Comparison of ENCODE assay signal across 1 fruit fly cellular context in genomic region chr3R:30912402-30912801, dm6.
TF ChIP-seq lines count a peak whose summit lies in the region.

Gene Ptx1 (plus strand): TSS chr3R:30912754.

TF ChIP-seq in whole organism, embryonic, 481 proteins besides CTCF, POLR2A, EP300 and RAD21 (continued from another document and continues in another):
- TF ChIP-seq cwo (GFP tag; optimal IDR thresholded peaks at IDR 0.05; lab: Kevin White, UChicago) (peak; percentile 12), mirr (GFP tag; optimal IDR thresholded peaks at IDR 0.05; lab: Kevin White, UChicago) (no peak), fd96Cb (tag; optimal IDR thresholded peaks at IDR 0.05; lab: Kevin White, UChicago) (no peak), CG18476 (GFP tag; optimal IDR thresholded peaks at IDR 0.05; lab: Kevin White, UChicago) (no peak), pzg (GFP tag; optimal IDR thresholded peaks at IDR 0.05; lab: Kevin White, UChicago) (no peak), insv (GFP tag; optimal IDR thresholded peaks at IDR 0.05; lab: Kevin White, UChicago) (no peak), CG3065 (GFP tag; optimal IDR thresholded peaks at IDR 0.05; lab: Kevin White, UChicago) (no peak), Dek (tag; optimal IDR thresholded peaks at IDR 0.05; lab: Kevin White, UChicago) (no peak), pfk (GFP tag; optimal IDR thresholded peaks at IDR 0.05; lab: Kevin White, UChicago) (no peak), CG2129 (GFP tag; IDR thresholded peaks at IDR 0.05; lab: Robert Waterston, UW; ENCODE audit: partially characterized antibody) (no peak), tna (GFP tag; IDR thresholded peaks at IDR 0.05; lab: Robert Waterston, UW; ENCODE audit: partially characterized antibody) (peak; percentile 66), vnd (GFP tag; IDR thresholded peaks at IDR 0.05; lab: Robert Waterston, UW; ENCODE audit: partially characterized antibody) (peak; percentile 68), CG16813 (GFP tag; IDR thresholded peaks at IDR 0.05; lab: Robert Waterston, UW; ENCODE audit: partially characterized antibody) (peak; percentile 40; the same call in 1 of the 3 replicates), mld (GFP tag; IDR thresholded peaks at IDR 0.05; lab: Robert Waterston, UW; ENCODE audit: partially characterized antibody) (no peak; the same call in 2 of the 3 replicates), CG10274 (GFP tag; optimal IDR thresholded peaks at IDR 0.05; lab: Kevin White, UChicago) (no peak), Atf6 (GFP tag; IDR thresholded peaks at IDR 0.05; lab: Robert Waterston, UW) (0 out of 2 replicates have a peak, but pooled peaks have one; percentile 30), scrt (GFP tag; optimal IDR thresholded peaks at IDR 0.05; lab: Kevin White, UChicago) (no peak), CG18011 (GFP tag; optimal IDR thresholded peaks at IDR 0.05; lab: Kevin White, UChicago) (no peak), CG15479 (GFP tag; optimal IDR thresholded peaks at IDR 0.05; lab: Kevin White, UChicago) (peak; percentile 52), Hr51 (GFP tag; optimal IDR thresholded peaks at IDR 0.05; lab: Kevin White, UChicago) (no peak), chn (GFP tag; optimal IDR thresholded peaks at IDR 0.05; lab: Kevin White, UChicago) (peak; percentile 46), Usf (GFP tag; optimal IDR thresholded peaks at IDR 0.05; lab: Kevin White, UChicago) (no peak), Meics (GFP tag; optimal IDR thresholded peaks at IDR 0.05; lab: Kevin White, UChicago) (no peak), ewg (GFP tag; optimal IDR thresholded peaks at IDR 0.05; lab: Kevin White, UChicago) (peak; percentile 89), nerfin-1 (tag; optimal IDR thresholded peaks at IDR 0.05; lab: Kevin White, UChicago) (peak; percentile 83), btn (GFP tag; optimal IDR thresholded peaks at IDR 0.05; lab: Kevin White, UChicago) (no peak), sisA (GFP tag; IDR thresholded peaks at IDR 0.05; lab: Robert Waterston, UW) (no peak), CG6272 (GFP tag; IDR thresholded peaks at IDR 0.05; lab: Robert Waterston, UW) (no peak; the same call in 1 of the 2 replicates), sima (GFP tag; optimal IDR thresholded peaks at IDR 0.05; lab: Kevin White, UChicago) (no peak), chinmo (GFP tag; IDR thresholded peaks at IDR 0.05; lab: Robert Waterston, UW; ENCODE audit: partially characterized antibody) (peak; percentile 92), ham (GFP tag; IDR thresholded peaks at IDR 0.05; lab: Robert Waterston, UW) (no peak), CG18599 (GFP tag; optimal IDR thresholded peaks at IDR 0.05; lab: Kevin White, UChicago) (peak; percentile 20), CG15073 (GFP tag; optimal IDR thresholded peaks at IDR 0.05; lab: Kevin White, UChicago) (no peak), NfI (GFP tag; optimal IDR thresholded peaks at IDR 0.05; lab: Kevin White, UChicago) (no peak), CG31441 (GFP tag; IDR thresholded peaks at IDR 0.05; lab: Robert Waterston, UW) (no peak), Tbp (GFP tag; optimal IDR thresholded peaks at IDR 0.05; lab: Kevin White, UChicago) (no peak), E2f1 (GFP tag; IDR thresholded peaks at IDR 0.05; lab: Robert Waterston, UW) (no peak), CG10321 (GFP tag; IDR thresholded peaks at IDR 0.05; lab: Robert Waterston, UW) (peak; percentile 98), Dad (GFP tag; optimal IDR thresholded peaks at IDR 0.05; lab: Kevin White, UChicago) (no peak), caup (GFP tag; optimal IDR thresholded peaks at IDR 0.05; lab: Kevin White, UChicago; ENCODE audit: severe bottlenecking) (no peak), dmrt11E (tag; optimal IDR thresholded peaks at IDR 0.05; lab: Kevin White, UChicago) (no peak), zen2 (GFP tag; IDR thresholded peaks at IDR 0.05; lab: Robert Waterston, UW; ENCODE audit: partially characterized antibody) (0 out of 3 replicates have a peak, but pooled peaks have one; percentile 57), Side (GFP tag; optimal IDR thresholded peaks at IDR 0.05; lab: Kevin White, UChicago) (peak; percentile 20), CG10366 (GFP tag; IDR thresholded peaks at IDR 0.05; lab: Robert Waterston, UW) (no peak), tup (GFP tag; optimal IDR thresholded peaks at IDR 0.05; lab: Kevin White, UChicago) (no peak), CG13424 (tag; optimal IDR thresholded peaks at IDR 0.05; lab: Kevin White, UChicago) (no peak), Ada2b (GFP tag; IDR thresholded peaks at IDR 0.05; lab: Robert Waterston, UW) (no peak), CG9876 (GFP tag; optimal IDR thresholded peaks at IDR 0.05; lab: Kevin White, UChicago) (peak; percentile 9), CG4328 (GFP tag; optimal IDR thresholded peaks at IDR 0.05; lab: Kevin White, UChicago) (no peak), oc (tag; optimal IDR thresholded peaks at IDR 0.05; lab: Kevin White, UChicago) (peak; percentile 72), Rx (GFP tag; IDR thresholded peaks at IDR 0.05; lab: Robert Waterston, UW) (no peak), CG32532 (GFP tag; IDR thresholded peaks at IDR 0.05; lab: Robert Waterston, UW) (peak; percentile 35; the same call in 1 of the 2 replicates), bigmax (GFP tag; optimal IDR thresholded peaks at IDR 0.05; lab: Kevin White, UChicago) (no peak), CG17186 (GFP tag; optimal IDR thresholded peaks at IDR 0.05; lab: Kevin White, UChicago) (no peak), Gsc (GFP tag; IDR thresholded peaks at IDR 0.05; lab: Robert Waterston, UW) (no peak), CG13123 (GFP tag; optimal IDR thresholded peaks at IDR 0.05; lab: Kevin White, UChicago) (no peak), Gug (GFP tag; IDR thresholded peaks at IDR 0.05; lab: Robert Waterston, UW) (no peak), ap (GFP tag; IDR thresholded peaks at IDR 0.05; lab: Robert Waterston, UW) (no peak), z (GFP tag; IDR thresholded peaks at IDR 0.05; lab: Robert Waterston, UW) (0 out of 3 replicates have a peak, but pooled peaks have one; percentile 47), Elba2 (GFP tag; optimal IDR thresholded peaks at IDR 0.05; lab: Kevin White, UChicago) (no peak), bsh (GFP tag; optimal IDR thresholded peaks at IDR 0.05; lab: Kevin White, UChicago) (no peak), slbo (GFP tag; IDR thresholded peaks at IDR 0.05; lab: Robert Waterston, UW) (peak; percentile 4; the same call in 1 of the 2 replicates), CG7372 (GFP tag; IDR thresholded peaks at IDR 0.05; lab: Robert Waterston, UW) (no peak), Six4 (GFP tag; optimal IDR thresholded peaks at IDR 0.05; lab: Kevin White, UChicago) (no peak), ac (GFP tag; optimal IDR thresholded peaks at IDR 0.05; lab: Kevin White, UChicago) (no peak), ttk (GFP tag; IDR thresholded peaks at IDR 0.05; lab: Robert Waterston, UW) (no peak), slp2 (GFP tag; optimal IDR thresholded peaks at IDR 0.05; lab: Kevin White, UChicago) (no peak), nom (GFP tag; optimal IDR thresholded peaks at IDR 0.05; lab: Kevin White, UChicago) (no peak), rib (GFP tag; IDR thresholded peaks at IDR 0.05; lab: Robert Waterston, UW) (0 out of 2 replicates have a peak, but pooled peaks have one; percentile 31), gro (GFP tag; optimal IDR thresholded peaks at IDR 0.05; lab: Kevin White, UChicago) (no peak), inv (GFP tag; IDR thresholded peaks at IDR 0.05; lab: Robert Waterston, UW; ENCODE audit: partially characterized antibody) (no peak), CG2712 (tag; optimal IDR thresholded peaks at IDR 0.05; lab: Kevin White, UChicago) (peak; percentile 30), dan (GFP tag; IDR thresholded peaks at IDR 0.05; lab: Robert Waterston, UW) (no peak), NK7.1 (GFP tag; optimal IDR thresholded peaks at IDR 0.05; lab: Kevin White, UChicago) (no peak), PHDP (tag; optimal IDR thresholded peaks at IDR 0.05; lab: Kevin White, UChicago) (no peak), CG10959 (GFP tag; IDR thresholded peaks at IDR 0.05; lab: Robert Waterston, UW) (no peak), H15 (GFP tag; IDR thresholded peaks at IDR 0.05; lab: Robert Waterston, UW) (no peak), CG9817 (tag; optimal IDR thresholded peaks at IDR 0.05; lab: Kevin White, UChicago) (no peak), row (GFP tag; IDR thresholded peaks at IDR 0.05; lab: Robert Waterston, UW) (0 out of 3 replicates have a peak, but pooled peaks have one; percentile 18), Dip3 (GFP tag; optimal IDR thresholded peaks at IDR 0.05; lab: Kevin White, UChicago) (no peak), Doc2 (GFP tag; IDR thresholded peaks at IDR 0.05; lab: Robert Waterston, UW) (no peak), Hr39 (optimal IDR thresholded peaks at IDR 0.05; lab: Kevin White, UChicago) (no peak), Bgb (GFP tag; IDR thresholded peaks at IDR 0.05; lab: Robert Waterston, UW; ENCODE audit: partially characterized antibody) (peak; percentile 55), CG12299 (tag; optimal IDR thresholded peaks at IDR 0.05; lab: Kevin White, UChicago) (no peak), CG12104 (GFP tag; optimal IDR thresholded peaks at IDR 0.05; lab: Kevin White, UChicago) (no peak), Asciz (GFP tag; optimal IDR thresholded peaks at IDR 0.05; lab: Kevin White, UChicago) (no peak), CG4820 (GFP tag; optimal IDR thresholded peaks at IDR 0.05; lab: Kevin White, UChicago) (no peak), CG14667 (GFP tag; IDR thresholded peaks at IDR 0.05; lab: Robert Waterston, UW) (no peak), CG6813 (GFP tag; optimal IDR thresholded peaks at IDR 0.05; lab: Kevin White, UChicago) (no peak), pita (GFP tag; optimal IDR thresholded peaks at IDR 0.05; lab: Kevin White, UChicago) (no peak), CG30020 (tag; optimal IDR thresholded peaks at IDR 0.05; lab: Kevin White, UChicago) (no peak), br (optimal IDR thresholded peaks at IDR 0.05; lab: Kevin White, UChicago) (no peak), CG14860 (GFP tag; IDR thresholded peaks at IDR 0.05; lab: Robert Waterston, UW; ENCODE audit: partially characterized antibody) (peak; percentile 40; the same call in 1 of the 3 replicates), gsb-n (tag; optimal IDR thresholded peaks at IDR 0.05; lab: Kevin White, UChicago) (peak; percentile 29), ftz-f1 (GFP tag; optimal IDR thresholded peaks at IDR 0.05; lab: Kevin White, UChicago) (peak; percentile 69), CG6683 (GFP tag; optimal IDR thresholded peaks at IDR 0.05; lab: Kevin White, UChicago) (no peak), her (GFP tag; optimal IDR thresholded peaks at IDR 0.05; lab: Kevin White, UChicago) (no peak), ind (GFP tag; optimal IDR thresholded peaks at IDR 0.05; lab: Kevin White, UChicago) (no peak), Vsx1 (GFP tag; optimal IDR thresholded peaks at IDR 0.05; lab: Kevin White, UChicago) (no peak), CG2120 (GFP tag; optimal IDR thresholded peaks at IDR 0.05; lab: Kevin White, UChicago) (no peak), shn (GFP tag; optimal IDR thresholded peaks at IDR 0.05; lab: Kevin White, UChicago) (no peak), nmo (GFP tag; optimal IDR thresholded peaks at IDR 0.05; lab: Kevin White, UChicago) (peak; percentile 58), CG6175 (GFP tag; IDR thresholded peaks at IDR 0.05; lab: Robert Waterston, UW) (no peak), CG10462 (GFP tag; optimal IDR thresholded peaks at IDR 0.05; lab: Kevin White, UChicago) (no peak), CG11504 (tag; optimal IDR thresholded peaks at IDR 0.05; lab: Kevin White, UChicago) (no peak), Ets97D (GFP tag; optimal IDR thresholded peaks at IDR 0.05; lab: Kevin White, UChicago) (no peak), Ptx1 (GFP tag; IDR thresholded peaks at IDR 0.05; lab: Robert Waterston, UW) (peak; percentile 52), Bteb2 (GFP tag; optimal IDR thresholded peaks at IDR 0.05; lab: Kevin White, UChicago) (no peak), danr (GFP tag; IDR thresholded peaks at IDR 0.05; lab: Robert Waterston, UW) (no peak), CG15601 (tag; optimal IDR thresholded peaks at IDR 0.05; lab: Kevin White, UChicago) (no peak), sna (GFP tag; IDR thresholded peaks at IDR 0.05; lab: Robert Waterston, UW; ENCODE audit: partially characterized antibody) (peak; percentile 80), CG11247 (GFP tag; IDR thresholded peaks at IDR 0.05; lab: Robert Waterston, UW) (no peak), CG34376 (GFP tag; optimal IDR thresholded peaks at IDR 0.05; lab: Kevin White, UChicago) (no peak), sqz (GFP tag; optimal IDR thresholded peaks at IDR 0.05; lab: Kevin White, UChicago) (no peak), CG14710 (tag; optimal IDR thresholded peaks at IDR 0.05; lab: Kevin White, UChicago) (no peak), CG4404 (GFP tag; IDR thresholded peaks at IDR 0.05; lab: Robert Waterston, UW) (no peak), CG9727 (GFP tag; optimal IDR thresholded peaks at IDR 0.05; lab: Kevin White, UChicago) (no peak), CG1603 (tag; optimal IDR thresholded peaks at IDR 0.05; lab: Kevin White, UChicago) (no peak), repo (GFP tag; optimal IDR thresholded peaks at IDR 0.05; lab: Kevin White, UChicago) (no peak), hth (optimal IDR thresholded peaks at IDR 0.05; lab: Kevin White, UChicago) (no peak), gcm (GFP tag; optimal IDR thresholded peaks at IDR 0.05; lab: Kevin White, UChicago) (peak; percentile 56), crp (GFP tag; optimal IDR thresholded peaks at IDR 0.05; lab: Kevin White, UChicago) (no peak), CG4730 (GFP tag; IDR thresholded peaks at IDR 0.05; lab: Robert Waterston, UW) (no peak), CG7786 (GFP tag; optimal IDR thresholded peaks at IDR 0.05; lab: Kevin White, UChicago) (no peak), CG1024 (GFP tag; IDR thresholded peaks at IDR 0.05; lab: Robert Waterston, UW) (no peak), CG4424 (GFP tag; optimal IDR thresholded peaks at IDR 0.05; lab: Kevin White, UChicago) (no peak), lov (optimal IDR thresholded peaks at IDR 0.05; lab: Kevin White, UChicago) (no peak), lov (GFP tag; IDR thresholded peaks at IDR 0.05; lab: Robert Waterston, UW) (no peak), kni (GFP tag; optimal IDR thresholded peaks at IDR 0.05; lab: Kevin White, UChicago) (peak; percentile 5), CG2202 (tag; optimal IDR thresholded peaks at IDR 0.05; lab: Kevin White, UChicago) (no peak), Lhr (GFP tag; optimal IDR thresholded peaks at IDR 0.05; lab: Kevin White, UChicago) (no peak), disco-r (GFP tag; optimal IDR thresholded peaks at IDR 0.05; lab: Kevin White, UChicago) (no peak), pho (GFP tag; optimal IDR thresholded peaks at IDR 0.05; lab: Kevin White, UChicago) (peak; percentile 17), ERR (GFP tag; optimal IDR thresholded peaks at IDR 0.05; lab: Kevin White, UChicago) (no peak), usp (GFP tag; optimal IDR thresholded peaks at IDR 0.05; lab: Kevin White, UChicago) (no peak), BtbVII (GFP tag; optimal IDR thresholded peaks at IDR 0.05; lab: Kevin White, UChicago) (no peak)
